Worm (Caenorhabditis elegans): ENCODE measurements around the gene dex-1.

dex-1 gene

DNA sequence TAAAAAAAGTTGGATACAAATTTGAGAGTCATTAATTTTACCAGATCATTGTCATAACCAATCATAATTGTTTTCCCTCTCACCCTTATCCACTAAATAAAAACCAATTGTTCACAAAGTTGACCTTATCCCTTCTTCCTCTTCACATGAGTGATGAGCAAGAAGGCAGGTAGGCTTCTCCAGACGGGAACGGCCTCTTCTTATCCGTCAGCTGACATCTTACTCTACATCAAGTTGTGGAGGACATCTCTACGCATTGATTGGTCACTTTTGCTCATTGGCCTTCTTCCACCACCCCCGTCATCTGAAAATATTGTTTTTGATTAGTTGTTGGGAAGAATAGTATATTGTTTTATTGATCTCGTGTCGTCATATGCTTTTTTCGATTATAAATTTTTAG is 39.6 kb upstream of the dex-1 start:
- TF ChIP-seq elt-1 (tag; optimal IDR thresholded peaks at IDR 0.05) = no peak
- TF ChIP-seq lin-39 (tag; optimal IDR thresholded peaks at IDR 0.05) = no peak
- TF ChIP-seq mbf-1 (tag; optimal IDR thresholded peaks at IDR 0.05) = no peak
- TF ChIP-seq ZK546.5 (tag; optimal IDR thresholded peaks at IDR 0.05) = no peak
- no peak for TF ChIP-seq snpc-4 (tag; optimal IDR thresholded peaks at IDR 0.05)
- no peak for TF ChIP-seq nhr-129 (tag; optimal IDR thresholded peaks at IDR 0.05)
- TF ChIP-seq R02D3.7 (tag; optimal IDR thresholded peaks at IDR 0.05) = no peak
- TF ChIP-seq fos-1 (tag; optimal IDR thresholded peaks at IDR 0.05) = no peak
- no peak for TF ChIP-seq ztf-1 (GFP tag; conservative IDR thresholded peaks at IDR 0.05)
- no peak for TF ChIP-seq crh-2 (tag; optimal IDR thresholded peaks at IDR 0.05)
- no peak for TF ChIP-seq egl-27 (tag; optimal IDR thresholded peaks at IDR 0.05)
- TF ChIP-seq F13H6.1 (tag; optimal IDR thresholded peaks at IDR 0.05) = no peak
- no peak for TF ChIP-seq ceh-82 (tag; optimal IDR thresholded peaks at IDR 0.05)
- no peak for TF ChIP-seq C34F6.9 (tag; optimal IDR thresholded peaks at IDR 0.05)
- TF ChIP-seq nhr-10 (tag; optimal IDR thresholded peaks at IDR 0.05) = no peak
- TF ChIP-seq unc-39 (tag; optimal IDR thresholded peaks at IDR 0.05) = no peak
- TF ChIP-seq lsy-2 (tag; optimal IDR thresholded peaks at IDR 0.05) = no peak

DNA sequence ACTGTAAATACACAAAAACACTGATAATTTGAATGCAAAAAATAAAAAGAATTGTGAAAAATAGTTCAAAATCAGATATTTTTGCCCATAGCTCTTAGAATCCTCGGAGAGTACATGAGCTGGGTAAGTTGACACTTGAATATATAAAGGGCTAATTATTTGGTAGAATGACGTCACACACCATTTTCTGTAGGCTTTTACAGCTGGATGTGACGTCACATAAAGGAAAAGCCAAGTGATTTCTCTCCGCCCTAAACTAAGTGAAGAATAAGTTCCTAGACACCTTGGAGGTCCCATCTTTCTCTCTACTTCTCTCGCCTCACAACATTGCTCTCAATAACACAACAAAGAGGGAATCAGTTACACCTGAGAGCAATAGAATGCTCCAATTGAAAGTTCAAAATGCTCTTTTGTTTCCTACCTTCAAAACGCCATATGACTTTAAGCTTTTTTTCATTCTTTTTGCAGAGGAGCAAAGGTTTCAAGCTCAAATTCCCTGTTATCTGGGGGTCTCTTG is 38.8 kb upstream of the dex-1 start, which contains the start of gene osg-1:
TSS of gene osg-1 (plus strand) at position 467 of the 517 bp plus-strand sequence.
- TF ChIP-seq ceh-82 (tag; optimal IDR thresholded peaks at IDR 0.05) (no peak), nhr-237 (tag; optimal IDR thresholded peaks at IDR 0.05) (no peak), ZK546.5 (tag; optimal IDR thresholded peaks at IDR 0.05) (no peak), ceh-16 (tag; optimal IDR thresholded peaks at IDR 0.05) (no peak), Y55F3AM.14 (GFP tag; optimal IDR thresholded peaks at IDR 0.05) (no peak), alr-1 (tag; optimal IDR thresholded peaks at IDR 0.05) (no peak), nhr-10 (tag; optimal IDR thresholded peaks at IDR 0.05) (no peak), dmd-4 (tag; optimal IDR thresholded peaks at IDR 0.05) (no peak), snpc-4 (tag; optimal IDR thresholded peaks at IDR 0.05) (no peak), unc-62 (GFP tag; optimal IDR thresholded peaks at IDR 0.05) (no peak), sma-3 (GFP tag; optimal IDR thresholded peaks at IDR 0.05) (no peak), lin-13 (GFP tag; optimal IDR thresholded peaks at IDR 0.05) (no peak), fos-1 (tag; optimal IDR thresholded peaks at IDR 0.05) (no peak), mdl-1 (tag; optimal IDR thresholded peaks at IDR 0.05) (no peak), ztf-1 (GFP tag; conservative IDR thresholded peaks at IDR 0.05) (no peak), lin-39 (tag; optimal IDR thresholded peaks at IDR 0.05) (no peak), peb-1 (tag; optimal IDR thresholded peaks at IDR 0.05) (no peak), nhr-23 (tag; optimal IDR thresholded peaks at IDR 0.05) (no peak), gmeb-1 (tag; optimal IDR thresholded peaks at IDR 0.05) (no peak)

DNA sequence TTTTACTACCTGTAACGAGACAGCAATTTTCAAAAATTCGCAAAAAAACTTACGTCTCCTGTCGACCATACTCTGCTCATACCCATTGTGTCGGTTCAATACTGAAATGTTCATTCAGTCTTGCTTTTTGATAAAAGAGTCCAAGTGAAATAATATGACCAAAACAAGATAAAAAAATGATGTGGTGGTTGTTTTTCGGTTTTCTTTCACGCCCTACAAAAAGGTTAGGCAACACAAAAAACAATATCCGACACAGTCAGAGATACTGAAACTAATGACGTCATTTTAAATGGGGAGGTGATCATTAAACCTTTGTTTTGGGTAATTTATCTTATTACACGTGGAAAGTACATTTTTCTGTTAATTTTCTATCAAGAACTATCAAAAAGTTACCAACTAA is 30.7 kb upstream of the dex-1 start, which contains the start of gene R02F2.8:
TSS of gene R02F2.8 (minus strand) at position 101 of the 400 bp plus-strand sequence.
- TF ChIP-seq peb-1 (tag; optimal IDR thresholded peaks at IDR 0.05) = no peak
- TF ChIP-seq alr-1 (tag; optimal IDR thresholded peaks at IDR 0.05) = no peak
- no peak for TF ChIP-seq zag-1 (tag; optimal IDR thresholded peaks at IDR 0.05)
- no peak for TF ChIP-seq nhr-21 (tag; optimal IDR thresholded peaks at IDR 0.05)
- TF ChIP-seq nhr-25 (tag; optimal IDR thresholded peaks at IDR 0.05) = no peak
- TF ChIP-seq ceh-16 (tag; optimal IDR thresholded peaks at IDR 0.05) = no peak
- no peak for TF ChIP-seq mab-5 (tag; optimal IDR thresholded peaks at IDR 0.05)
- no peak for TF ChIP-seq sma-9 (GFP tag; optimal IDR thresholded peaks at IDR 0.05)
- no peak for TF ChIP-seq sma-9 (tag; optimal IDR thresholded peaks at IDR 0.05)
- TF ChIP-seq ztf-11 (tag; optimal IDR thresholded peaks at IDR 0.05) = no peak
- no peak for TF ChIP-seq lin-11 (tag; optimal IDR thresholded peaks at IDR 0.05)
- no peak for TF ChIP-seq nhr-6 (tag; optimal IDR thresholded peaks at IDR 0.05)

DNA sequence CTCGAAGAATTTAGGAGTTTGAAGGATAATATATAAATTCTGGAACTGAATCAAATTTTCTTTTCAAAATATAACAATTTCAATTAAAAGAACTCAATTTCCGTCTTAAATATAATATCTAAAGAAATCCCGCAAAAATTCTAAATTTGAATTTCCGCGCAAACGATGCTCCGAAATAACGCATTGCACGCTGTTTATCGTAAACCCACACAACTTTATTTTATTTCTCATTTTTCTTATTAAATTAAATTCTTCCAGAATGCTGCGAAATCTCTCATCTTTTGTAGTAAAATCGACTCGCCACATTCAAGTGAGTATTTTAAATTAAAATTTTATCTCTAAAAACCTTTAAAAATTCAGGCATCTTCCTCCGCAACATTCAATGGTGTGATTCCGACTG is 26.9 kb upstream of the dex-1 start, which contains the start of gene R02F2.9:
TSS of gene R02F2.9 (plus strand) at position 218 of the 400 bp plus-strand sequence.
- no peak for TF ChIP-seq mab-5 (tag; optimal IDR thresholded peaks at IDR 0.05)
- no peak for TF ChIP-seq snpc-4 (tag; optimal IDR thresholded peaks at IDR 0.05)
- TF ChIP-seq gmeb-1 (tag; optimal IDR thresholded peaks at IDR 0.05) = peak; percentile 95
- TF ChIP-seq nhr-25 (tag; optimal IDR thresholded peaks at IDR 0.05) = no peak
- TF ChIP-seq dmd-4 (tag; optimal IDR thresholded peaks at IDR 0.05) = no peak
- no peak for TF ChIP-seq ZK546.5 (tag; optimal IDR thresholded peaks at IDR 0.05)
- no peak for TF ChIP-seq ceh-16 (tag; optimal IDR thresholded peaks at IDR 0.05)
- TF ChIP-seq nhr-21 (tag; optimal IDR thresholded peaks at IDR 0.05) = peak; percentile 15
- TF ChIP-seq nhr-77 (tag; optimal IDR thresholded peaks at IDR 0.05) = no peak
- TF ChIP-seq unc-39 (tag; optimal IDR thresholded peaks at IDR 0.05) = no peak
- TF ChIP-seq lin-39 (tag; optimal IDR thresholded peaks at IDR 0.05) = no peak
- TF ChIP-seq unc-55 (GFP tag; optimal IDR thresholded peaks at IDR 0.05) = peak; percentile 82
- no peak for TF ChIP-seq sem-4 (tag; optimal IDR thresholded peaks at IDR 0.05)
- TF ChIP-seq lin-11 (tag; optimal IDR thresholded peaks at IDR 0.05) = no peak
- no peak for TF ChIP-seq blmp-1 (tag; optimal IDR thresholded peaks at IDR 0.05; ENCODE audit: insufficient read depth)
- no peak for TF ChIP-seq ztf-4 (tag; optimal IDR thresholded peaks at IDR 0.05)
- no peak for TF ChIP-seq mdl-1 (tag; optimal IDR thresholded peaks at IDR 0.05)
- TF ChIP-seq peb-1 (tag; optimal IDR thresholded peaks at IDR 0.05) = no peak
- no peak for TF ChIP-seq ztf-1 (GFP tag; conservative IDR thresholded peaks at IDR 0.05)
- TF ChIP-seq egl-27 (tag; optimal IDR thresholded peaks at IDR 0.05) = no peak
- TF ChIP-seq nhr-10 (tag; optimal IDR thresholded peaks at IDR 0.05) = no peak
- no peak for TF ChIP-seq nhr-11 (tag; optimal IDR thresholded peaks at IDR 0.05)
- peak; percentile 4 for TF ChIP-seq fos-1 (tag; optimal IDR thresholded peaks at IDR 0.05)
- no peak for TF ChIP-seq skn-1 (tag; optimal IDR thresholded peaks at IDR 0.05)
- TF ChIP-seq nhr-237 (tag; optimal IDR thresholded peaks at IDR 0.05) = no peak
- TF ChIP-seq nhr-12 (tag; optimal IDR thresholded peaks at IDR 0.05) = no peak
- no peak for TF ChIP-seq unc-62 (GFP tag; optimal IDR thresholded peaks at IDR 0.05)

Data from whole organism, L2 larva.